Worm (Caenorhabditis elegans) whole organism, young adult: ENCODE data around the gene srw-2.

ENCODE experiments used
- B0035.1 ChIP-seq: sonication (generic microtip); optimal IDR thresholded peaks from 2 replicates; lab custom pipeline; 2016; ENCODE audit warnings: missing genetic modification characterization, mild to moderate bottlenecking, missing compliant biosample characterization, missing genotype, missing genetic modification reagents
- C17E4.6 ChIP-seq: fragments of 200-800 bp; sonication (Bioruptor generic); IDR thresholded peaks from 2 replicates; pipeline ENCODE4 v1.3.6; 2022; ENCODE audit warnings: missing genetic modification reagents, missing genetic modification characterization, missing compliant biosample characterization
- D2030.7 ChIP-seq: fragments of 200-800 bp; sonication (Bioruptor generic); IDR thresholded peaks from 2 replicates; pipeline ENCODE4 v1.3.6; 2022; ENCODE audit warnings: missing genetic modification reagents, missing genetic modification characterization, missing compliant biosample characterization
- F23B12.7 ChIP-seq: sonication (generic microtip); optimal IDR thresholded peaks from 2 replicates; lab custom pipeline; 2017; ENCODE audit warnings: missing genetic modification characterization, mild to moderate bottlenecking, missing compliant biosample characterization, antibody characterized with exemption, moderate library complexity; ENCODE audit not compliant: insufficient read depth
- F33H1.4 ChIP-seq: fragments of 200-800 bp; sonication (Bioruptor generic); IDR thresholded peaks from 2 replicates; pipeline ENCODE4 v1.3.6; 2022; ENCODE audit warnings: missing genetic modification reagents, missing genetic modification characterization, missing compliant biosample characterization
- F39B2.1 ChIP-seq: fragments of 200-800 bp; sonication (Bioruptor generic); IDR thresholded peaks from 2 replicates; pipeline ENCODE4 v1.3.6; 2022; ENCODE audit warnings: missing genetic modification reagents, missing genetic modification characterization, missing compliant biosample characterization
- T07F8.4 ChIP-seq: sonication (generic microtip); optimal IDR thresholded peaks from 2 replicates; lab custom pipeline; 2016; ENCODE audit warnings: mild to moderate bottlenecking, missing genetic modification characterization, moderate library complexity, missing compliant biosample characterization
- Y53G8AR.9 ChIP-seq: fragments of 200-800 bp; sonication (Bioruptor generic); conservative IDR thresholded peaks from 2 replicates; pipeline ENCODE4 v1.3.6; 2022; ENCODE audit warnings: missing genetic modification reagents, missing genetic modification characterization, missing compliant biosample characterization
- Y95B8A.8 ChIP-seq: fragments of 200-800 bp; sonication (Bioruptor generic); IDR thresholded peaks from 2 replicates; pipeline ENCODE4 v1.3.6; 2022; ENCODE audit warnings: missing genetic modification reagents, missing genetic modification characterization, missing compliant biosample characterization
- ama-1 ChIP-seq, 3 experiments: fragments of 150-350 bp in 1 of 3; sonication (generic microtip) in 2 of 3; optimal IDR thresholded peaks; 2 replicates each; lab custom pipeline; 2014 to 2018; ENCODE audit warnings: missing biosample characterization in 2 of 3, missing genetic modification characterization in 2 of 3, missing genetic modification reagents in 2 of 3
- aptf-3 ChIP-seq: fragments of 200-800 bp; sonication (Bioruptor generic); IDR thresholded peaks from 2 replicates; pipeline ENCODE4 v1.3.6; 2022; ENCODE audit warnings: missing genetic modification characterization, missing compliant biosample characterization
- attf-3 ChIP-seq: fragments of 200-800 bp; sonication (Bioruptor generic); conservative IDR thresholded peaks from 2 replicates; pipeline ENCODE4 v1.3.6; 2022; ENCODE audit warnings: missing genetic modification reagents, missing genetic modification characterization, missing compliant biosample characterization
- bed-1 ChIP-seq: fragments of 200-800 bp; sonication (Bioruptor generic); IDR thresholded peaks from 2 replicates; pipeline ENCODE4 v1.3.6; 2022; ENCODE audit warnings: missing genetic modification reagents, missing genetic modification characterization, missing compliant biosample characterization
- ceh-100 ChIP-seq: fragments of 200-800 bp; sonication (Bioruptor generic); IDR thresholded peaks from 2 replicates; pipeline ENCODE4 v1.3.6; 2022; ENCODE audit warnings: missing genetic modification reagents, missing genetic modification characterization, missing compliant biosample characterization
- ceh-58 ChIP-seq: fragments of 200-800 bp; sonication (Bioruptor generic); IDR thresholded peaks from 2 replicates; pipeline ENCODE4 v1.3.6; 2022; ENCODE audit warnings: missing genetic modification characterization, missing compliant biosample characterization
- chd-7 ChIP-seq: sonication (generic microtip); optimal IDR thresholded peaks from 2 replicates; lab custom pipeline; 2016; ENCODE audit warnings: mild to moderate bottlenecking, missing genetic modification characterization, moderate library complexity, missing compliant biosample characterization
- dpl-1 ChIP-seq: fragments of 150-350 bp; optimal IDR thresholded peaks from 2 replicates; lab custom pipeline; 2014; ENCODE audit warnings: missing biosample characterization, missing genetic modification reagents, missing genetic modification characterization
- egl-44 ChIP-seq: fragments of 200-800 bp; sonication (Bioruptor generic); IDR thresholded peaks from 2 replicates; pipeline ENCODE4 v1.3.6; 2022; ENCODE audit warnings: missing genetic modification reagents, missing genetic modification characterization, missing compliant biosample characterization
- egrh-3 ChIP-seq: fragments of 200-800 bp; sonication (Bioruptor generic); IDR thresholded peaks from 2 replicates; pipeline ENCODE4 v1.3.6; 2022; ENCODE audit warnings: missing genetic modification reagents, missing genetic modification characterization, missing compliant biosample characterization
- hmg-1.2 ChIP-seq: fragments of 200-800 bp; sonication (Bioruptor generic); IDR thresholded peaks from 2 replicates; pipeline ENCODE4 v1.3.6; 2022; ENCODE audit warnings: missing genetic modification reagents, missing genetic modification characterization, missing compliant biosample characterization
- let-526 ChIP-seq: fragments of 200-800 bp; sonication (Bioruptor generic); IDR thresholded peaks from 2 replicates; pipeline ENCODE4 v1.3.6; 2022; ENCODE audit warnings: missing genetic modification reagents, missing genetic modification characterization, missing compliant biosample characterization
- lin-26 ChIP-seq: fragments of 200-800 bp; sonication (Bioruptor generic); IDR thresholded peaks from 2 replicates; pipeline ENCODE4 v1.3.6; 2022; ENCODE audit warnings: missing genetic modification reagents, missing genetic modification characterization, missing compliant biosample characterization
- lin-54 ChIP-seq: fragments of 200-800 bp; sonication (Bioruptor generic); optimal IDR thresholded peaks from 2 replicates; lab custom pipeline; 2018; ENCODE audit warnings: mild to moderate bottlenecking, missing genetic modification characterization, missing compliant biosample characterization
- madf-6 ChIP-seq: fragments of 200-800 bp; sonication (Bioruptor generic); IDR thresholded peaks from 2 replicates; pipeline ENCODE4 v1.3.6; 2022; ENCODE audit warnings: missing genetic modification reagents, missing genetic modification characterization, missing compliant biosample characterization
- mcd-1 ChIP-seq: fragments of 200-800 bp; sonication (Bioruptor generic); IDR thresholded peaks from 2 replicates; pipeline ENCODE4 v1.3.6; 2022; ENCODE audit warnings: missing genetic modification reagents, missing genetic modification characterization, missing compliant biosample characterization
- mel-28 ChIP-seq: sonication (generic microtip); optimal IDR thresholded peaks from 2 replicates; lab custom pipeline; 2016; ENCODE audit warnings: borderline replicate concordance, mild to moderate bottlenecking, missing genetic modification characterization, missing compliant biosample characterization
- nfya-2 ChIP-seq: fragments of 200-800 bp; sonication (Bioruptor generic); IDR thresholded peaks from 2 replicates; pipeline ENCODE4 v1.3.6; 2022; ENCODE audit warnings: missing genetic modification reagents, missing genetic modification characterization, missing compliant biosample characterization
- nhr-120 ChIP-seq: fragments of 200-800 bp; sonication (Bioruptor generic); IDR thresholded peaks from 2 replicates; pipeline ENCODE4 v1.3.6; 2022; ENCODE audit warnings: missing genetic modification characterization, missing compliant biosample characterization
- pbrm-1 ChIP-seq: fragments of 200-800 bp; sonication (Bioruptor generic); IDR thresholded peaks from 2 replicates; pipeline ENCODE4 v1.3.6; 2022; ENCODE audit warnings: missing genetic modification reagents, missing genetic modification characterization, missing compliant biosample characterization
- rcor-1 ChIP-seq: fragments of 200-800 bp; sonication (Bioruptor generic); IDR thresholded peaks from 2 replicates; pipeline ENCODE4 v1.3.6; 2022; ENCODE audit warnings: missing genetic modification reagents, missing genetic modification characterization, missing compliant biosample characterization
- repo-1 ChIP-seq: sonication (generic microtip); optimal IDR thresholded peaks from 2 replicates; lab custom pipeline; 2017; ENCODE audit warnings: mild to moderate bottlenecking, missing genetic modification characterization, missing compliant biosample characterization
- sdz-38 ChIP-seq: sonication (generic microtip); optimal IDR thresholded peaks from 2 replicates; lab custom pipeline; 2016; ENCODE audit warnings: missing genotype, missing genetic modification characterization, missing compliant biosample characterization
- snpc-1.1 ChIP-seq: sonication (generic microtip); optimal IDR thresholded peaks from 2 replicates; lab custom pipeline; 2017; ENCODE audit warnings: missing genetic modification characterization, mild to moderate bottlenecking, missing compliant biosample characterization, antibody characterized with exemption, moderate library complexity, missing genotype, missing genetic modification reagents; ENCODE audit not compliant: insufficient read depth
- somi-1 ChIP-seq: fragments of 200-800 bp; sonication (Bioruptor generic); optimal IDR thresholded peaks from 2 replicates; lab custom pipeline; 2018; ENCODE audit warnings: mild to moderate bottlenecking, missing genetic modification characterization, missing compliant biosample characterization
- sptf-2 ChIP-seq: fragments of 200-800 bp; sonication (Bioruptor generic); optimal IDR thresholded peaks from 2 replicates; lab custom pipeline; 2018; ENCODE audit warnings: mild to moderate bottlenecking, missing genetic modification characterization, missing compliant biosample characterization
- tbp1 ChIP-seq: fragments of 200-800 bp; sonication (Bioruptor generic); optimal IDR thresholded peaks from 2 replicates; lab custom pipeline; 2018; ENCODE audit warnings: mild to moderate bottlenecking, missing genetic modification characterization, missing compliant biosample characterization
- unc-62 ChIP-seq: fragments of 150-350 bp; optimal IDR thresholded peaks from 2 replicates; lab custom pipeline; 2014; ENCODE audit warnings: missing biosample characterization, missing genetic modification reagents, missing genetic modification characterization
- xnd-1 ChIP-seq: sonication (generic microtip); optimal IDR thresholded peaks from 2 replicates; lab custom pipeline; 2016; ENCODE audit warnings: missing genotype, missing genetic modification reagents, missing genetic modification characterization, missing compliant biosample characterization
- ztf-22 ChIP-seq: fragments of 200-800 bp; sonication (Bioruptor generic); optimal IDR thresholded peaks from 2 replicates; lab custom pipeline; 2018; ENCODE audit warnings: mild to moderate bottlenecking, missing genetic modification characterization, moderate library complexity, missing compliant biosample characterization
- ztf-3 ChIP-seq: fragments of 200-800 bp; sonication (Bioruptor generic); optimal IDR thresholded peaks from 2 replicates; lab custom pipeline; 2018; ENCODE audit warnings: mild to moderate bottlenecking, missing genetic modification characterization, missing compliant biosample characterization

The srw-2 gene

ce11 chrV:2863033-2863432 lies 32.4 kb downstream of the srw-2 start, which contains the start of gene srh-272 (continued):
- TF ChIP-seq hmg-1.2 (GFP tag; lab: Robert Waterston, UW), result no peak
- TF ChIP-seq nhr-120, result no peak
- TF ChIP-seq T07F8.4, result no peak
- TF ChIP-seq madf-6, result no peak
- no peak for TF ChIP-seq lin-26 (GFP tag; lab: Robert Waterston, UW)

ce11 chrV:2864899-2865298 lies 34.2 kb downstream of the srw-2 start, which contains the start of gene srh-240:
srh-240 (plus strand) TSS chrV:2865199.
- TF ChIP-seq F33H1.4 (GFP tag; lab: Robert Waterston, UW), result no peak
- TF ChIP-seq snpc-1.1 (tag; lab: Kevin White, UChicago), result no peak
- TF ChIP-seq mel-28, result no peak
- no peak for TF ChIP-seq T07F8.4
- no peak for TF ChIP-seq B0035.1 (tag; lab: Kevin White, UChicago)
- TF ChIP-seq xnd-1 (tag; lab: Kevin White, UChicago), result no peak
- no peak for TF ChIP-seq sdz-38 (tag; lab: Kevin White, UChicago)
- TF ChIP-seq attf-3 (GFP tag; lab: Robert Waterston, UW), result no peak
- no peak for TF ChIP-seq rcor-1 (GFP tag; lab: Robert Waterston, UW)
- no peak for TF ChIP-seq ztf-22 (GFP tag; lab: Kevin White, UChicago)
- TF ChIP-seq somi-1 (GFP tag; lab: Kevin White, UChicago), result no peak
- TF ChIP-seq ceh-58 (GFP tag; lab: Robert Waterston, UW), result no peak
- no peak for TF ChIP-seq F39B2.1 (GFP tag; lab: Robert Waterston, UW)
- TF ChIP-seq ztf-3 (GFP tag; lab: Kevin White, UChicago), result no peak
- TF ChIP-seq repo-1, result no peak
- no peak for TF ChIP-seq nhr-120

DNA sequence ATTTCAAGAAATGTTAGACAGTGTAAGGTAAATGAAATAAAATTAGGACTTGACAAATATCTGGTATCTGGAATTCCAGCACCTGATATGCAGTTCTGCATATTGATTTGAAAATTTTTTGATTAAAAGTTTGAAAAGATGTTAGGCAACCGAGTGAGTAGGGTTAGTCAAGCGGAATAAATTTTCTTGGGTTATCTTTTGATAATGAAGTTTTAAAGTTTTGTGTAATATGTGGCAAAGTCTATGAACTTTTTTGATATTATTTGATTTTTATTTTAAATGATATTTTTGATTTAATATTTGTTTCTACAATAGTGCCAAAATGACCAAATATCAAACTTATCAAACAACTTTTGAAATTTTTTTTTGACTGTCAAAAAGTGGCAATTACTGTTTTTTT lies 38.8 kb downstream of the srw-2 start, which contains the start of gene srh-241:
srh-241 (minus strand) TSS at position 101 of the 400 bp plus-strand sequence.
- TF ChIP-seq egl-44 (GFP tag; lab: Robert Waterston, UW), result no peak
- TF ChIP-seq C17E4.6 (GFP tag; lab: Robert Waterston, UW), result no peak
- TF ChIP-seq tbp1 (GFP tag; lab: Kevin White, UChicago), result no peak
- no peak for TF ChIP-seq dpl-1 (GFP tag; lab: Kevin White, UChicago)
- TF ChIP-seq ama-1 (optimal IDR thresholded peaks at IDR 0.05; lab: Kevin White, UChicago), result no peak
- TF ChIP-seq ama-1 (GFP tag; optimal IDR thresholded peaks at IDR 0.05; lab: Kevin White, UChicago), result no peak
- TF ChIP-seq D2030.7 (GFP tag; lab: Robert Waterston, UW), result no peak
- no peak for TF ChIP-seq snpc-1.1 (tag; lab: Kevin White, UChicago)
- TF ChIP-seq, all 124 proteins: peak for 0

DNA sequence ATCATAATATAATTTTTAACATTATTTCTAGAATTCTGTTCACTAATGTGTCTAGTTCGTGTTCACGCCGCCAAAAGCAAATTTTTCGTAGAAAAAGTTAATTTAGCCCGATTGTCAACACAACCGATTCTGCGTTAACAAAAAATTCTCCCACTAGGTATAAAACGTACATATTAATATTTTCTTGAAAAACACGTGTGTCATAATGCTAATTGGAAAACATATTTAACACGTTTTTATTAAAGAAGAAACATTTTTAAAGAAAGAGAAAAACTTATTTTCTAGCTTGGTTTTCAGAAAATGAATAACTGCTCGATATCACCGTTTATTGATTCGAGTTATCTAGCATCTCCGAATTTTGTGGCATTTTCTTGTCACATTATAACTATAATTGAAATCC lies 39.4 kb downstream of the srw-2 start, which contains the start of gene srh-243:
srh-243 (plus strand) TSS at position 301 of the 400 bp plus-strand sequence.
- TF ChIP-seq mcd-1 (GFP tag; lab: Robert Waterston, UW), result no peak
- TF ChIP-seq repo-1, result no peak
- no peak for TF ChIP-seq bed-1
- no peak for TF ChIP-seq F23B12.7 (tag; lab: Kevin White, UChicago)

ce11 chrV:2871754-2872504 lies 41.3 kb downstream of the srw-2 start:
- TF ChIP-seq F33H1.4 (GFP tag; lab: Robert Waterston, UW) (no peak), Y95B8A.8 (no peak), ceh-100 (GFP tag; lab: Robert Waterston, UW) (no peak), madf-6 (no peak), chd-7 (tag; lab: Kevin White, UChicago) (peak; percentile 54), egrh-3 (GFP tag; lab: Robert Waterston, UW) (no peak), egl-44 (GFP tag; lab: Robert Waterston, UW) (no peak), sptf-2 (GFP tag; lab: Kevin White, UChicago) (no peak), ceh-58 (GFP tag; lab: Robert Waterston, UW) (no peak), unc-62 (no peak), let-526 (no peak), pbrm-1 (GFP tag; lab: Robert Waterston, UW) (no peak), rcor-1 (GFP tag; lab: Robert Waterston, UW) (no peak), aptf-3 (no peak), nfya-2 (GFP tag; lab: Robert Waterston, UW) (no peak), Y53G8AR.9 (GFP tag; lab: Robert Waterston, UW) (peak; percentile 62), lin-54 (peak; percentile 14)
